Worm (Caenorhabditis elegans): ENCODE measurements around the gene C07A12.2.

DNA sequence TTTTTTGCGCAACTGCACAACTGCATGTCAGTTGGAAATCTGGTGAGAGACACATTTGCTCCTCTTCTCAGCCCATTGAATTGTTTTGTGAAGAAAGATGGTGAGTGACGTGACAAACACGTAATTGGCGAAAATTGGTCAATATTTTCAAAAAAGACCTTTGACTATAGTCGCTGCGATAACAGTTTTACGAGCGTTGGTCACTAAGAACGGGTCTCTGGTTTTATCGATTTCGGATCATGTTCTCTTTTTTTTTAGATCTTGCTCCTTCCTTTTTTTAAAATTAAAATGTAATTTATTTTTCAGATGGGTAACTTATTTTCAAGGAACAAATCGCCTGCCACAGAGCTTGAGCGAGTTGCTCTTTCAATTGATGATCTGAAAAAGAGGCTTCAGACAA lies 43.8 kb downstream of the C07A12.2 start, which contains the start of gene lnp-1:
- TF ChIP-seq F13C5.2 (tag; optimal IDR thresholded peaks at IDR 0.05) (no peak), tbx-11 (GFP tag; IDR thresholded peaks at IDR 0.05) (no peak)
